Worm (Caenorhabditis elegans): ENCODE data around the gene pqn-31.

ce11 chrV:9101062-9101461, 8.3 kb upstream of the pqn-31 start, which contains the start of gene frpr-6:
- TF ChIP-seq lsy-2 (tag; optimal IDR thresholded peaks at IDR 0.05), result no peak
- no peak for TF ChIP-seq ama-1 (optimal IDR thresholded peaks at IDR 0.05)
- TF ChIP-seq lin-39 (tag; optimal IDR thresholded peaks at IDR 0.05), result no peak
- no peak for TF ChIP-seq nhr-85 (tag)
- no peak for TF ChIP-seq ets-5 (GFP tag; IDR thresholded peaks at IDR 0.05)
- no peak for TF ChIP-seq lin-15B (tag; optimal IDR thresholded peaks at IDR 0.05)
- TF ChIP-seq nhr-77 (tag; optimal IDR thresholded peaks at IDR 0.05), result no peak
